Worm (Caenorhabditis elegans): ENCODE measurements around the gene F21D9.2.

- no peak for TF ChIP-seq dao-5 (tag; optimal IDR thresholded peaks at IDR 0.05)
- TF ChIP-seq W03F9.2 (tag; optimal IDR thresholded peaks at IDR 0.05), result no peak
Measured at ce11 chrV:19211795-19212194, 50.5 kb downstream of the F21D9.2 start, which contains the start of gene nhr-79.

Data from whole organism, L4/young adult.